Worm (Caenorhabditis elegans): Measurements from ENCODE around the gene nhr-71.
A peak's percentile ranks its signal among the peaks of the same experiment; 100 is the strongest.

- TF ChIP-seq D1046.2 (GFP tag; IDR thresholded peaks at IDR 0.05) (no peak), unc-130 (GFP tag; optimal IDR thresholded peaks at IDR 0.05) (no peak), mdt-29 (GFP tag; IDR thresholded peaks at IDR 0.05) (no peak), dve-1 (tag; optimal IDR thresholded peaks at IDR 0.05; ENCODE audit: insufficient read depth) (peak; percentile 54), spr-3 (GFP tag; optimal IDR thresholded peaks at IDR 0.05) (no peak), jun-1 (tag; optimal IDR thresholded peaks at IDR 0.05) (no peak), zag-1 (tag; optimal IDR thresholded peaks at IDR 0.05) (no peak)
Observed at ce11 chrX:13770508-13770978, 23.4 kb downstream of the nhr-71 start, which contains the start of gene nkb-3.

Measured in whole organism, L4 larva.